Worm (Caenorhabditis elegans): ENCODE measurements around the gene tbx-7.

- TF ChIP-seq hnd-1 (tag; optimal IDR thresholded peaks at IDR 0.05) (no peak), pes-1 (GFP tag; IDR thresholded peaks at IDR 0.05) (no peak), tra-4 (tag; optimal IDR thresholded peaks at IDR 0.05) (no peak), flt-1 (GFP tag; IDR thresholded peaks at IDR 0.05) (no peak), ama-1 (optimal IDR thresholded peaks at IDR 0.05) (no peak), hmbx-1 (tag; optimal IDR thresholded peaks at IDR 0.05) (no peak), ceh-13 (GFP tag; optimal IDR thresholded peaks at IDR 0.05) (no peak), scrt-1 (GFP tag; IDR thresholded peaks at IDR 0.05) (no peak), F13C5.2 (tag; optimal IDR thresholded peaks at IDR 0.05) (no peak), ceh-36 (tag; optimal IDR thresholded peaks at IDR 0.05) (no peak), ets-7 (tag; optimal IDR thresholded peaks at IDR 0.05) (no peak), aly-1 (tag; optimal IDR thresholded peaks at IDR 0.05) (no peak)
Measured at ce11 chrIII:6011310-6011709, 17.0 kb downstream of the tbx-7 start.

All from whole organism, early embryonic.